Worm (Caenorhabditis elegans) whole organism, L4 larva: ENCODE measurements around the gene mut-14.

Source experiments
- D1046.2 ChIP-seq: fragments of 200-800 bp; sonication (Bioruptor generic); IDR thresholded peaks from 2 replicates; pipeline ENCODE4 v1.3.6; 2022; ENCODE audit warnings: missing genetic modification characterization, missing compliant biosample characterization
- F10B5.3 ChIP-seq: sonication (generic microtip); optimal IDR thresholded peaks from 2 replicates; lab custom pipeline; 2016; ENCODE audit warnings: mild to moderate bottlenecking, missing genetic modification characterization, missing compliant biosample characterization
- F37D6.2 ChIP-seq: sonication (generic microtip); optimal IDR thresholded peaks from 2 replicates; lab custom pipeline; 2016; ENCODE audit warnings: mild to moderate bottlenecking, missing genetic modification characterization, missing compliant biosample characterization
- R02D3.7 ChIP-seq: fragments of 150-350 bp; sonication (generic microtip); optimal IDR thresholded peaks from 3 replicates; lab custom pipeline; 2014; ENCODE audit warnings: missing biosample characterization, missing genetic modification characterization
- T20F7.1 ChIP-seq: fragments of 200-800 bp; sonication (Bioruptor generic); optimal IDR thresholded peaks from 2 replicates; lab custom pipeline; 2018; ENCODE audit warnings: mild to moderate bottlenecking, missing genetic modification characterization, missing compliant biosample characterization
- T26A8.4 ChIP-seq: fragments of 200-800 bp; sonication (Bioruptor generic); IDR thresholded peaks from 2 replicates; pipeline ENCODE4 v1.3.6; 2022; ENCODE audit warnings: missing genetic modification characterization, missing compliant biosample characterization
- Y105C5A.15 ChIP-seq: fragments of 200-800 bp; sonication (Bioruptor generic); IDR thresholded peaks from 2 replicates; pipeline ENCODE4 v1.3.6; 2022; ENCODE audit warnings: missing genetic modification characterization, missing compliant biosample characterization
- aha-1 ChIP-seq: fragments of 150-350 bp; peaks from one replicate; lab custom pipeline; 2014; ENCODE audit warnings: missing biosample characterization, missing genetic modification characterization
- aly-2 ChIP-seq: sonication (generic microtip); optimal IDR thresholded peaks from 2 replicates; lab custom pipeline; 2018; ENCODE audit warnings: missing biosample characterization, missing genetic modification characterization
- ama-1 ChIP-seq: fragments of 150-350 bp; optimal IDR thresholded peaks from 2 replicates; lab custom pipeline; 2014; ENCODE audit warnings: inconsistent platforms, mixed read lengths
- attf-4 ChIP-seq: sonication (generic microtip); optimal IDR thresholded peaks from 3 replicates; lab custom pipeline; 2017; ENCODE audit warnings: missing biosample characterization, missing genetic modification characterization
- ceh-20 ChIP-seq: fragments of 200-800 bp; sonication (Bioruptor generic); IDR thresholded peaks from 2 replicates; pipeline ENCODE4 v1.3.6; 2022; ENCODE audit warnings: missing genetic modification reagents, missing genetic modification characterization, missing compliant biosample characterization
- ceh-28 ChIP-seq: fragments of 150-350 bp; optimal IDR thresholded peaks from 2 replicates; lab custom pipeline; 2014; ENCODE audit warnings: missing biosample characterization, missing genetic modification reagents, missing genetic modification characterization
- ceh-44 ChIP-seq: fragments of 200-800 bp; sonication (Bioruptor generic); IDR thresholded peaks from 2 replicates; pipeline ENCODE4 v1.3.6; 2022; ENCODE audit warnings: missing genetic modification reagents, missing genetic modification characterization, missing compliant biosample characterization
- ceh-62 ChIP-seq: sonication (generic microtip); optimal IDR thresholded peaks from 2 replicates; lab custom pipeline; 2017; ENCODE audit warnings: missing biosample characterization, missing genetic modification characterization
- daf-16 ChIP-seq, 3 experiments: sonication (generic microtip); optimal IDR thresholded peaks; 2 replicates each; lab custom pipeline; 2016 to 2017; ENCODE audit warnings: missing genetic modification characterization in 3 of 3, missing genetic modification reagents in 3 of 3, mild to moderate bottlenecking in 2 of 3, missing compliant biosample characterization in 2 of 3, missing biosample characterization in 1 of 3, moderate library complexity in 1 of 3
- daf-19 ChIP-seq: fragments of 200-800 bp; sonication (Bioruptor generic); conservative IDR thresholded peaks from 2 replicates; pipeline ENCODE4 v1.3.6; 2022; ENCODE audit warnings: missing genetic modification characterization, missing compliant biosample characterization
- dmd-6 ChIP-seq: fragments of 200-800 bp; sonication (Bioruptor generic); IDR thresholded peaks from 2 replicates; pipeline ENCODE4 v1.3.6; 2022; ENCODE audit warnings: missing genetic modification reagents, missing genetic modification characterization, missing compliant biosample characterization
- dmd-9 ChIP-seq: fragments of 200-800 bp; sonication (Bioruptor generic); IDR thresholded peaks from 2 replicates; pipeline ENCODE4 v1.3.6; 2022; ENCODE audit warnings: missing genetic modification reagents, missing genetic modification characterization, missing compliant biosample characterization
- duxl-1 ChIP-seq: sonication (generic microtip); optimal IDR thresholded peaks from 2 replicates; lab custom pipeline; 2016; ENCODE audit warnings: mild to moderate bottlenecking, missing genetic modification characterization, moderate library complexity, missing compliant biosample characterization; ENCODE audit not compliant: poor library complexity
- dve-1 ChIP-seq: sonication (generic microtip); optimal IDR thresholded peaks from 2 replicates; lab custom pipeline; 2017; ENCODE audit warnings: antibody characterized with exemption, mild to moderate bottlenecking, missing genetic modification characterization, missing compliant biosample characterization; ENCODE audit not compliant: insufficient read depth
- egl-43 ChIP-seq: fragments of 200-800 bp; sonication (Bioruptor generic); IDR thresholded peaks from 2 replicates; pipeline ENCODE4 v1.3.6; 2022; ENCODE audit warnings: missing genetic modification reagents, missing genetic modification characterization, missing compliant biosample characterization
- fkh-10 ChIP-seq: fragments of 150-350 bp; optimal IDR thresholded peaks from 2 replicates; lab custom pipeline; 2014; ENCODE audit warnings: missing biosample characterization, missing genetic modification reagents, missing genetic modification characterization
- gei-8 ChIP-seq: fragments of 200-800 bp; sonication (Bioruptor generic); optimal IDR thresholded peaks from 2 replicates; lab custom pipeline; 2018; ENCODE audit warnings: mild to moderate bottlenecking, missing genetic modification characterization, missing compliant biosample characterization
- hif-1 ChIP-seq, 2 experiments: sonication (generic microtip); optimal IDR thresholded peaks; 2 replicates each; lab custom pipeline; 2016 to 2017; ENCODE audit warnings: missing compliant biosample characterization in 2 of 2, missing genetic modification characterization in 2 of 2, missing genetic modification reagents in 2 of 2, missing genotype in 2 of 2, mild to moderate bottlenecking in 1 of 2
- hlh-11 ChIP-seq: fragments of 200-800 bp; sonication (Bioruptor generic); optimal IDR thresholded peaks from 2 replicates; lab custom pipeline; 2018; ENCODE audit warnings: mild to moderate bottlenecking, missing genetic modification characterization, missing compliant biosample characterization
- hlh-30 ChIP-seq: sonication (generic microtip); optimal IDR thresholded peaks from 2 replicates; lab custom pipeline; 2017; ENCODE audit warnings: antibody characterized with exemption, mild to moderate bottlenecking, missing genetic modification characterization, missing compliant biosample characterization; ENCODE audit not compliant: insufficient read depth
- lin-38 ChIP-seq: fragments of 200-800 bp; sonication (Bioruptor generic); IDR thresholded peaks from 2 replicates; pipeline ENCODE4 v1.3.6; 2022; ENCODE audit warnings: missing genetic modification reagents, missing genetic modification characterization, missing compliant biosample characterization
- lsy-2 ChIP-seq, 2 experiments: fragments of 150-350 bp in 1 of 2; sonication (generic microtip) in 1 of 2; optimal IDR thresholded peaks; 2 replicates each; lab custom pipeline; 2014 to 2017; ENCODE audit warnings: missing biosample characterization in 2 of 2, missing genetic modification characterization in 2 of 2
- madf-5 ChIP-seq, 2 experiments: fragments of 200-800 bp; sonication (Bioruptor generic); IDR thresholded peaks; 2 replicates each; pipeline ENCODE4 v1.3.6; 2022; ENCODE audit warnings: missing compliant biosample characterization in 2 of 2, missing genetic modification characterization in 2 of 2
- madf-9 ChIP-seq: fragments of 200-800 bp; sonication (Bioruptor generic); conservative IDR thresholded peaks from 2 replicates; pipeline ENCODE4 v1.3.6; 2022; ENCODE audit warnings: missing genetic modification reagents, missing genetic modification characterization, missing compliant biosample characterization
- mdl-1 ChIP-seq, 2 experiments: fragments of 150-350 bp in 1 of 2; sonication (generic microtip) in 1 of 2; optimal IDR thresholded peaks; 2 replicates each; lab custom pipeline; 2014 to 2017; ENCODE audit warnings: missing biosample characterization in 2 of 2, missing genetic modification characterization in 2 of 2
- nhr-10 ChIP-seq: fragments of 150-350 bp; optimal IDR thresholded peaks from 2 replicates; lab custom pipeline; 2014; ENCODE audit warnings: missing biosample characterization, missing genetic modification characterization
- nhr-102 ChIP-seq: sonication (generic microtip); optimal IDR thresholded peaks from 2 replicates; lab custom pipeline; 2016; ENCODE audit warnings: mild to moderate bottlenecking, missing genetic modification characterization, moderate library complexity, missing compliant biosample characterization
- nhr-11 ChIP-seq: fragments of 150-350 bp; optimal IDR thresholded peaks from 2 replicates; lab custom pipeline; 2014; ENCODE audit warnings: missing biosample characterization, missing genetic modification characterization
- nhr-25 ChIP-seq: sonication (generic microtip); optimal IDR thresholded peaks from 2 replicates; lab custom pipeline; 2017; ENCODE audit warnings: missing genetic modification characterization, mild to moderate bottlenecking, missing compliant biosample characterization, antibody characterized with exemption, moderate library complexity, borderline replicate concordance; ENCODE audit not compliant: insufficient read depth
- nhr-28 ChIP-seq: fragments of 150-350 bp; optimal IDR thresholded peaks from 2 replicates; lab custom pipeline; 2014; ENCODE audit warnings: missing biosample characterization, missing genetic modification characterization
- nhr-42 ChIP-seq: fragments of 200-800 bp; sonication (Bioruptor generic); IDR thresholded peaks from 2 replicates; pipeline ENCODE4 v1.3.6; 2022; ENCODE audit warnings: missing genetic modification characterization, missing compliant biosample characterization
- nhr-48 ChIP-seq: sonication (generic microtip); optimal IDR thresholded peaks from 2 replicates; lab custom pipeline; 2016; ENCODE audit warnings: mild to moderate bottlenecking, missing genetic modification characterization, missing compliant biosample characterization
- nhr-76 ChIP-seq: fragments of 150-350 bp; optimal IDR thresholded peaks from 2 replicates; lab custom pipeline; 2014; ENCODE audit warnings: missing biosample characterization, missing genetic modification characterization
- pha-4 ChIP-seq, 2 experiments: fragments of 150-350 bp in 1 of 2; fragments of 200-800 bp in 1 of 2; sonication (Bioruptor generic) in 1 of 2; IDR thresholded peaks in 1 of 2; optimal IDR thresholded peaks in 1 of 2; 2 replicates each; pipeline versions ENCODE4 v1.3.6 to Lab custom; 2014 to 2022; ENCODE audit warnings: missing genetic modification characterization in 2 of 2, missing genetic modification reagents in 2 of 2, missing biosample characterization in 1 of 2, missing compliant biosample characterization in 1 of 2
- php-3 ChIP-seq: fragments of 200-800 bp; sonication (Bioruptor generic); IDR thresholded peaks from 2 replicates; pipeline ENCODE4 v1.3.6; 2022; ENCODE audit warnings: missing genetic modification reagents, missing genetic modification characterization, missing compliant biosample characterization
- saeg-2 ChIP-seq: fragments of 200-800 bp; sonication (Bioruptor generic); IDR thresholded peaks from 2 replicates; pipeline ENCODE4 v1.3.6; 2022; ENCODE audit warnings: missing genetic modification reagents, missing genetic modification characterization, missing compliant biosample characterization
- set-16 ChIP-seq: fragments of 200-800 bp; sonication (Bioruptor generic); IDR thresholded peaks from 2 replicates; pipeline ENCODE4 v1.3.6; 2022; ENCODE audit warnings: missing genetic modification reagents, missing genetic modification characterization, missing compliant biosample characterization
- snpc-1.2 ChIP-seq: fragments of 200-800 bp; sonication (Bioruptor generic); IDR thresholded peaks from 2 replicates; pipeline ENCODE4 v1.3.6; 2022; ENCODE audit warnings: missing genetic modification reagents, missing genetic modification characterization, missing compliant biosample characterization
- tag-97 ChIP-seq: fragments of 200-800 bp; sonication (Bioruptor generic); IDR thresholded peaks from 2 replicates; pipeline ENCODE4 v1.3.6; 2022; ENCODE audit warnings: missing genetic modification characterization, missing compliant biosample characterization
- unc-130 ChIP-seq: sonication (generic microtip); optimal IDR thresholded peaks from 2 replicates; lab custom pipeline; 2016; ENCODE audit warnings: missing genetic modification reagents, missing genetic modification characterization, missing compliant biosample characterization
- vab-7 ChIP-seq: fragments of 200-800 bp; sonication (Bioruptor generic); IDR thresholded peaks from 2 replicates; pipeline ENCODE4 v1.3.6; 2022; ENCODE audit warnings: missing genetic modification reagents, missing genetic modification characterization, missing compliant biosample characterization
- zip-2 ChIP-seq: fragments of 150-350 bp; optimal IDR thresholded peaks from 2 replicates; lab custom pipeline; 2014; ENCODE audit warnings: missing biosample characterization, missing genetic modification characterization

mut-14 gene

DNA sequence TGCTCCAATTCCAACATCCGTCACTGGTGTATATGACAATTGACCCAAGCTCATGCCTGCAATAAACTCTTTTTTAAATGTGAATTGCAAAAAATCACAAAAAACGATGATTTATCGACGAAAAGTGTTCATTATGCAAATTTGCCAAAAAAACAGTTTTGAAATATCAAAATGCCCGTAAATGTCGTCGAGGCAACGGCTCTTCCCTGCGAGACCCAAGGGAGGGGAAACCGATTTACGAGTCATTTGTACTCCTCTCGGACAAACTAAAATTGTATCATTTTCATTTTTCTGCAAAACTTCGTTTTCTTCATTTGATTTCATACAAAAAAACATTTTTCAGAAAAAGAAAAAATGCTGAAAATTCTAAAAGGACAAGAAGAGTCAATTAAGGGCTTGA, 24.0 kb upstream of the mut-14 start, which contains the start of the genes hmgs-1 and F25B4.4:
TSS of gene hmgs-1 (minus strand) at position 56 of the 400 bp plus-strand sequence.
TSS of gene F25B4.4 (plus strand) at position 340 of the 400 bp plus-strand sequence.
- TF ChIP-seq vab-7 (GFP tag; lab: Robert Waterston, UW) (0 out of 2 replicates have a peak, but pooled peaks have one; percentile 41), lin-38 (peak; percentile 87), nhr-76 (tag; lab: Kevin White, UChicago) (no peak), nhr-10 (tag; lab: Kevin White, UChicago) (peak; percentile 1), duxl-1 (peak; percentile 52), madf-9 (GFP tag; lab: Robert Waterston, UW) (0 out of 2 replicates have a peak, but pooled peaks have one; percentile 26), nhr-48 (tag; lab: Kevin White, UChicago) (peak; percentile 49), hlh-11 (tag; lab: Kevin White, UChicago) (peak; percentile 83), daf-19 (GFP tag; lab: Robert Waterston, UW) (no peak), gei-8 (GFP tag; lab: Kevin White, UChicago) (no peak), unc-130 (GFP tag; lab: Kevin White, UChicago) (peak; percentile 64), fkh-10 (peak; percentile 93), madf-5 (GFP tag; IDR thresholded peaks at IDR 0.05; lab: Robert Waterston, UW) (0 out of 4 replicates have a peak, but pooled peaks of 1 of the 2 experiments have one; percentile 27), tag-97 (GFP tag; lab: Robert Waterston, UW) (no peak), dmd-9 (GFP tag; lab: Robert Waterston, UW) (peak; percentile 76), nhr-102 (tag; lab: Kevin White, UChicago) (peak; percentile 67), lsy-2 (tag; optimal IDR thresholded peaks at IDR 0.05; lab: Kevin White, UChicago) (peak; percentile 81 to 95), nhr-28 (tag; lab: Kevin White, UChicago) (peak; percentile 73), mdl-1 (tag; optimal IDR thresholded peaks at IDR 0.05; lab: Kevin White, UChicago) (peak in 1 of 2 experiments; percentile 72), dmd-6 (peak; percentile 80), T20F7.1 (peak; percentile 85), zip-2 (tag; lab: Kevin White, UChicago) (peak; percentile 31), D1046.2 (GFP tag; lab: Robert Waterston, UW) (no peak), saeg-2 (GFP tag; lab: Robert Waterston, UW) (no peak), aly-2 (tag; lab: Kevin White, UChicago) (no peak), F37D6.2 (tag; lab: Kevin White, UChicago) (peak; percentile 65), hif-1 (tag; optimal IDR thresholded peaks at IDR 0.05; lab: Kevin White, UChicago) (peak in 1 of 2 experiments; percentile 83), ceh-28 (tag; lab: Kevin White, UChicago) (no peak), nhr-25 (peak; percentile 50), snpc-1.2 (GFP tag; lab: Robert Waterston, UW) (no peak), php-3 (GFP tag; lab: Robert Waterston, UW) (0 out of 2 replicates have a peak, but pooled peaks have one; percentile 5), R02D3.7 (tag; lab: Kevin White, UChicago) (peak; percentile 99), hlh-30 (tag; lab: Kevin White, UChicago) (peak; percentile 85), ceh-62 (no peak), pha-4 (GFP tag; IDR thresholded peaks at IDR 0.05; lab: Robert Waterston, UW) (peak; percentile 76; the same call in 1 of the 2 replicates), pha-4 (tag; optimal IDR thresholded peaks at IDR 0.05; lab: Kevin White, UChicago) (peak; percentile 77), Y105C5A.15 (GFP tag; lab: Robert Waterston, UW) (no peak), aha-1 (peak; percentile 94), T26A8.4 (GFP tag; lab: Robert Waterston, UW) (peak; percentile 73), nhr-11 (peak; percentile 95), daf-16 (GFP tag; optimal IDR thresholded peaks at IDR 0.05; lab: Kevin White, UChicago) (peak in 1 of 2 experiments; percentile 27), daf-16 (tag; optimal IDR thresholded peaks at IDR 0.05; lab: Kevin White, UChicago) (peak; percentile 33), dve-1 (tag; lab: Kevin White, UChicago) (peak; percentile 94), ama-1 (lab: Kevin White, UChicago) (peak; percentile 62), F10B5.3 (tag; lab: Kevin White, UChicago) (no peak), attf-4 (tag; lab: Kevin White, UChicago) (no peak), set-16 (GFP tag; lab: Robert Waterston, UW) (no peak), nhr-42 (GFP tag; lab: Robert Waterston, UW) (peak; percentile 73; the same call in 1 of the 2 replicates), egl-43 (GFP tag; lab: Robert Waterston, UW) (no peak), ceh-44 (GFP tag; lab: Robert Waterston, UW) (0 out of 2 replicates have a peak, but pooled peaks have one; percentile 27), ceh-20 (GFP tag; lab: Robert Waterston, UW) (peak; percentile 50)
